Worm (Caenorhabditis elegans) whole organism, L2 larva: Measurements from ENCODE around the gene ZC15.1.

Source experiments
- C34F6.9 ChIP-seq: fragments of 150-350 bp; optimal IDR thresholded peaks from 2 replicates; lab custom pipeline; 2014; ENCODE audit warnings: missing biosample characterization, missing genetic modification characterization
- F13H6.1 ChIP-seq: sonication (generic microtip); optimal IDR thresholded peaks from 2 replicates; lab custom pipeline; 2016; ENCODE audit warnings: missing genetic modification characterization, missing compliant biosample characterization
- Y55F3AM.14 ChIP-seq: fragments of 200-800 bp; sonication (Bioruptor generic); optimal IDR thresholded peaks from 2 replicates; lab custom pipeline; 2018; ENCODE audit warnings: mild to moderate bottlenecking, missing genetic modification characterization, missing compliant biosample characterization
- ZK546.5 ChIP-seq: sonication (generic microtip); optimal IDR thresholded peaks from 2 replicates; lab custom pipeline; 2017; ENCODE audit warnings: missing biosample characterization, missing genetic modification characterization
- alr-1 ChIP-seq: fragments of 150-350 bp; optimal IDR thresholded peaks from 2 replicates; lab custom pipeline; 2014; ENCODE audit warnings: missing biosample characterization, missing genetic modification characterization
- aly-2 ChIP-seq: fragments of 150-350 bp; optimal IDR thresholded peaks from 2 replicates; lab custom pipeline; 2014; ENCODE audit warnings: missing biosample characterization, missing genetic modification characterization
- ceh-16 ChIP-seq: fragments of 150-350 bp; optimal IDR thresholded peaks from 2 replicates; lab custom pipeline; 2014; ENCODE audit warnings: missing biosample characterization, missing genetic modification characterization
- ceh-82 ChIP-seq: fragments of 150-350 bp; optimal IDR thresholded peaks from 2 replicates; lab custom pipeline; 2014; ENCODE audit warnings: missing biosample characterization, missing genetic modification characterization
- crh-2 ChIP-seq: sonication (generic microtip); optimal IDR thresholded peaks from 2 replicates; lab custom pipeline; 2017; ENCODE audit warnings: missing biosample characterization, missing genetic modification characterization
- egl-27 ChIP-seq: sonication (generic microtip); optimal IDR thresholded peaks from 3 replicates; lab custom pipeline; 2017; ENCODE audit warnings: missing biosample characterization, missing genetic modification reagents, missing genetic modification characterization
- elt-3 ChIP-seq: sonication (generic microtip); optimal IDR thresholded peaks from 2 replicates; lab custom pipeline; 2017; ENCODE audit warnings: missing biosample characterization, missing genetic modification characterization
- fos-1 ChIP-seq: fragments of 150-350 bp; optimal IDR thresholded peaks from 2 replicates; lab custom pipeline; 2014; ENCODE audit warnings: missing biosample characterization, missing genetic modification characterization
- lin-11 ChIP-seq: fragments of 150-350 bp; sonication (generic microtip); optimal IDR thresholded peaks from 2 replicates; lab custom pipeline; 2014; ENCODE audit warnings: missing biosample characterization, missing genetic modification characterization, inconsistent platforms, mixed read lengths
- lin-13 ChIP-seq: fragments of 150-350 bp; optimal IDR thresholded peaks from 2 replicates; lab custom pipeline; 2014; ENCODE audit warnings: missing biosample characterization, missing genetic modification reagents, missing genetic modification characterization
- lin-39 ChIP-seq: fragments of 150-350 bp; optimal IDR thresholded peaks from 2 replicates; lab custom pipeline; 2014; ENCODE audit warnings: missing biosample characterization, missing genetic modification reagents, missing genetic modification characterization
- lsy-2 ChIP-seq, 2 experiments: fragments of 150-350 bp in 1 of 2; sonication (generic microtip) in 1 of 2; optimal IDR thresholded peaks; 2 replicates each; lab custom pipeline; 2014 to 2017; ENCODE audit warnings: missing biosample characterization in 2 of 2, missing genetic modification characterization in 2 of 2
- nhr-11 ChIP-seq: fragments of 150-350 bp; optimal IDR thresholded peaks from 2 replicates; lab custom pipeline; 2014; ENCODE audit warnings: missing biosample characterization, missing genetic modification characterization
- nhr-21 ChIP-seq: fragments of 150-350 bp; optimal IDR thresholded peaks from 2 replicates; lab custom pipeline; 2014; ENCODE audit warnings: missing biosample characterization, missing genetic modification characterization
- nhr-23 ChIP-seq: fragments of 150-350 bp; optimal IDR thresholded peaks from 2 replicates; lab custom pipeline; 2014; ENCODE audit warnings: missing biosample characterization, missing genetic modification reagents, missing genetic modification characterization
- nhr-237 ChIP-seq: fragments of 150-350 bp; optimal IDR thresholded peaks from 2 replicates; lab custom pipeline; 2014; ENCODE audit warnings: missing biosample characterization, missing genetic modification characterization
- nhr-25 ChIP-seq: fragments of 150-350 bp; sonication (generic microtip); optimal IDR thresholded peaks from 3 replicates; lab custom pipeline; 2014; ENCODE audit warnings: missing biosample characterization, missing genetic modification characterization
- nhr-6 ChIP-seq: fragments of 150-350 bp; optimal IDR thresholded peaks from 2 replicates; lab custom pipeline; 2014; ENCODE audit warnings: missing biosample characterization, missing genetic modification characterization
- nhr-77 ChIP-seq: fragments of 150-350 bp; optimal IDR thresholded peaks from 2 replicates; lab custom pipeline; 2014; ENCODE audit warnings: missing biosample characterization, missing genetic modification characterization
- peb-1 ChIP-seq: fragments of 150-350 bp; optimal IDR thresholded peaks from 2 replicates; lab custom pipeline; 2014; ENCODE audit warnings: missing biosample characterization, missing genetic modification characterization
- sem-4 ChIP-seq: fragments of 150-350 bp; optimal IDR thresholded peaks from 2 replicates; lab custom pipeline; 2014; ENCODE audit warnings: missing biosample characterization, missing genetic modification reagents, missing genetic modification characterization
- sma-3 ChIP-seq: sonication (generic microtip); optimal IDR thresholded peaks from 2 replicates; lab custom pipeline; 2016; ENCODE audit warnings: missing genetic modification reagents, missing genetic modification characterization, missing compliant biosample characterization
- sma-9 ChIP-seq, 2 experiments: fragments of 150-350 bp in 1 of 2; sonication (generic microtip) in 1 of 2; optimal IDR thresholded peaks; 2 replicates each; lab custom pipeline; 2014 to 2016; ENCODE audit warnings: missing genetic modification characterization in 2 of 2, mild to moderate bottlenecking in 1 of 2, missing biosample characterization in 1 of 2, missing compliant biosample characterization in 1 of 2, missing genetic modification reagents in 1 of 2, moderate library complexity in 1 of 2
- unc-39 ChIP-seq: fragments of 150-350 bp; optimal IDR thresholded peaks from 2 replicates; lab custom pipeline; 2014; ENCODE audit warnings: missing biosample characterization, missing genetic modification characterization
- unc-62 ChIP-seq: fragments of 150-350 bp; optimal IDR thresholded peaks from 2 replicates; lab custom pipeline; 2014; ENCODE audit warnings: missing biosample characterization, missing genetic modification reagents, missing genetic modification characterization
- zag-1 ChIP-seq: fragments of 150-350 bp; optimal IDR thresholded peaks from 2 replicates; lab custom pipeline; 2014; ENCODE audit warnings: missing biosample characterization, missing genetic modification characterization
- ztf-11 ChIP-seq: sonication (generic microtip); optimal IDR thresholded peaks from 2 replicates; lab custom pipeline; 2017; ENCODE audit warnings: missing biosample characterization, missing genetic modification characterization
- ztf-4 ChIP-seq: fragments of 150-350 bp; optimal IDR thresholded peaks from 2 replicates; lab custom pipeline; 2014; ENCODE audit warnings: missing biosample characterization, missing genetic modification characterization

ZC15.1 gene

DNA sequence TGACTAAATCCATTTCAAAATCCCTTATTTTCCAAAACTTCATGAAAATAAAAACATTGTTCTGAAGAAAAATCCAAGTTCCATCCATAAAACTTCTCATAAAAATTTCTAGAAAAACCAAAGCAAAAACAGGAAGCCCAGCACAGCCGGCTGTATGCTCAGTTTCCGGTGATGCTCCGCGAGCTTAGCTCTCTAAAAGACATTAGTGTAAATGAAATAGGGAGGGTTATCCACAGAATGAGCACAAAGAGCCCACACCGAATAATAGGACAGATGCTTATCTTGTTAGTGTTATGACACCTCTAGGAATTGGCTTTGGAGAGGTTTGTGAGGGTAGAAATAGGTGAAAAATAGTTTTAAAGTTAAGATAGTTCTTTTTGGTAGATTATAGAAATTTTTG, 32.1 kb downstream of the ZC15.1 start:
- TF ChIP-seq peb-1 (tag; lab: Kevin White, UChicago): no peak
- TF ChIP-seq unc-39 (tag; lab: Kevin White, UChicago): no peak
- no peak for TF ChIP-seq unc-62
- TF ChIP-seq Y55F3AM.14 (GFP tag; lab: Kevin White, UChicago): no peak
- TF ChIP-seq sma-3: no peak
- TF ChIP-seq crh-2 (tag; lab: Kevin White, UChicago): no peak

DNA sequence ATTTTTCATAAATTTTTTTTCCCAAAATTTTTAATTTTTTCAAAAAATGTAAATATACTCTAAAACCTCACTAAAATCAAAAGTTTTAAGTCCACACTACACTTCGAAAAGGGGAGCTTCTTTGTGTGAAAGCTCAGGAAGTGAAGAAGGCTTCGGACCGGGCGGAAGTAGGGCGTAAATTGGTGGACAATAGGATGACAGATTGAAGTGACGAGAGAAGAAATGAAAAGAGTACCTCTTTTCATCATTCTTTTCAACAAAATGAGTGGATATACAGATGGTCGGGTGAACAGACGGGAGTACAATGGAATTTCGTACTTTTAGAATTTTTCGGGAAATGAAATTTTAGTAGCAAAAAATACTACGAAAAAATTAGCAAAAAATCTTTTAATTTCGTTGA, 33.0 kb downstream of the ZC15.1 start:
- no peak for TF ChIP-seq F13H6.1 (tag; lab: Kevin White, UChicago)
- TF ChIP-seq sma-9 (GFP tag; optimal IDR thresholded peaks at IDR 0.05; lab: Kevin White, UChicago): no peak
- TF ChIP-seq sma-9 (tag; optimal IDR thresholded peaks at IDR 0.05; lab: Kevin White, UChicago): no peak
- TF ChIP-seq ZK546.5 (tag; lab: Kevin White, UChicago): no peak
- TF ChIP-seq nhr-25 (tag; lab: Kevin White, UChicago): no peak
- TF ChIP-seq, all 48 proteins: peak for 0

DNA sequence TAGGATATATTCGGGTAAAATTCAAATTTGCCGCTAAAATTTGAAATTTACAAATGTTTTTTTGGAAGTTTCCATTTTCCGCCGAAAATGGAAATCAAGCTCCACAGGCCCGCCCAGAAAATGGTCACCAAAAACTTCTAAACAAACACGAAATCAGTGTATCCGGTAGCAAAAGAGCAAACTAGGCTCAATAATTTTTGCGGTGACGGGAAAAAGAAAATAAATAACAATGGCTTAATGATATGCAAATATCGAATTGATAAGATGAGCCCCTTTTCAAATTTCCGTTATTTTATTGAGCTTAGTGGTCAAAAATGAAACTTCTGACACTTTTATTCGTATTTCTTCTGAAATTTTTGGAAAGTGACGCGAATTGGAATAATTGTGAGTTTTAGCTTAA, 39.0 kb downstream of the ZC15.1 start, which contains the start of gene Y38H6A.3:
TSS of gene Y38H6A.3 (plus strand) at position 301 of the 400 bp plus-strand sequence.
- TF ChIP-seq lin-11 (tag; lab: Kevin White, UChicago): no peak
- no peak for TF ChIP-seq nhr-77 (tag; lab: Kevin White, UChicago)
- TF ChIP-seq peb-1 (tag; lab: Kevin White, UChicago): no peak
- no peak for TF ChIP-seq egl-27
- no peak for TF ChIP-seq lin-13 (GFP tag; lab: Kevin White, UChicago)
- no peak for TF ChIP-seq nhr-23

DNA sequence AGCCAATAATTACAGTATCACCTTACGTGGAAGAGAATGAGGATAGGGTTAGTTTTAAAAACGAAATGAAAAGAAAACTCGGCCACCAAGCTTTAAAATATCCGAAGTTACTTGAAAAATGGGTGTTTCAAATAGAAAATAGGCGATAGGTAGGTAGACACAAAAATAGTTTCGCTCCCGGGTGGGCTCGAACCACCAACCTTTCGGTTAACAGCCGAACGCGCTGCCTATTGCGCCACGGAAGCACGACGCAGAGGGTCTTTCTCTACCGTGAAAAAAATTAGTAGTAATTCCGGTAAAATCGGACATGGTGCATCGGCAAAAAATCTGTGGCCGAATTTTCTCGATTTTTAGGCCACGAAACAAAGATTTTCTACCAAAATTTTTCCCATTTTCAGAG, 41.7 kb downstream of the ZC15.1 start:
- TF ChIP-seq nhr-21 (tag; lab: Kevin White, UChicago) (no peak), C34F6.9 (no peak), ztf-4 (no peak), elt-3 (tag; lab: Kevin White, UChicago) (no peak), F13H6.1 (tag; lab: Kevin White, UChicago) (no peak), ceh-82 (no peak)

DNA sequence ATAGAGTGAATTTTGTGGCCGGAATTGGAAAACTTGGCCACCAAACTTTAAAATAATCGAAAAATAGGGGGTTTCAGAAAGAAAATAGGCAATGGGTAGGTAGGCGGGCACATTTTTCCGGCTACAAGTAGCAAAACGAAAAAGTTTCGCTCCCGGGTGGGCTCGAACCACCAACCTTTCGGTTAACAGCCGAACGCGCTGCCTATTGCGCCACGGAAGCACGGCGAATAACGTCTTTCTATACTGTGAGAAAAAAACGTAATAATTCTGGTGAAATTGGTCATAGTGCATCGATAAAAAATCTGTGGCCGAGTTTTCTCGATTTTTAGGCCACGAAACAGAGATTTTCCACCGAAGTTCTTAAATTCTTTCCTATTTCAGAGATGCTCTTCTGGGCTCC, 44.5 kb downstream of the ZC15.1 start:
- TF ChIP-seq lin-39 (tag; lab: Kevin White, UChicago) (no peak), alr-1 (tag; lab: Kevin White, UChicago) (no peak), C34F6.9 (no peak), sem-4 (tag; lab: Kevin White, UChicago) (no peak), lin-11 (tag; lab: Kevin White, UChicago) (no peak), F13H6.1 (tag; lab: Kevin White, UChicago) (no peak), peb-1 (tag; lab: Kevin White, UChicago) (no peak), ceh-16 (tag; lab: Kevin White, UChicago) (no peak), nhr-21 (tag; lab: Kevin White, UChicago) (no peak), fos-1 (tag; lab: Kevin White, UChicago) (no peak), nhr-77 (tag; lab: Kevin White, UChicago) (no peak), lsy-2 (tag; optimal IDR thresholded peaks at IDR 0.05; lab: Kevin White, UChicago) (no peak), egl-27 (no peak), aly-2 (tag; lab: Kevin White, UChicago) (no peak), zag-1 (tag; lab: Kevin White, UChicago) (no peak), nhr-237 (tag; lab: Kevin White, UChicago) (no peak), ztf-11 (tag; lab: Kevin White, UChicago) (no peak), unc-62 (no peak), nhr-6 (tag; lab: Kevin White, UChicago) (no peak), sma-9 (GFP tag; optimal IDR thresholded peaks at IDR 0.05; lab: Kevin White, UChicago) (no peak), sma-9 (tag; optimal IDR thresholded peaks at IDR 0.05; lab: Kevin White, UChicago) (no peak)

DNA sequence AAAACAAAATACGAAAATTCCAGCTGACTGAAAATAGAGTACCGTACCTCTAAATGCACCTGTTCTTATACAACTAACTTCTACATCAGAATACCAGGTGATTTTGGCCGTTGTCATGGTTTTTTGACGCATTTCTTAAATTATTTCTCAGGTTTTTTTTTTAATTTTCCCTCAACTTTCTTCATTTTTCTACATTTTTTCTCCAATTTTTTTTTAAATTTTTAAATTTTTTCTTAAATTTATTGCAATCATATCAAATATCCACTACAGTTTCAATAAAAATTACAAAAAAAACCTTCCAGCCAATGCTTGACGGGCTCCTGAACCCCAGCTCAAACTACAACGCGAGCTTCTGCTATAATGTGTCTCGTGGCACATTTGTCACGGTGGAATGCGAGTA, 45.3 kb downstream of the ZC15.1 start, which contains the start of gene K02E2.1:
TSS of gene K02E2.1 (plus strand) at position 301 of the 400 bp plus-strand sequence.
- TF ChIP-seq nhr-11 (tag; lab: Kevin White, UChicago) (no peak), fos-1 (tag; lab: Kevin White, UChicago) (no peak), Y55F3AM.14 (GFP tag; lab: Kevin White, UChicago) (no peak), sem-4 (tag; lab: Kevin White, UChicago) (no peak), ztf-11 (tag; lab: Kevin White, UChicago) (no peak), peb-1 (tag; lab: Kevin White, UChicago) (no peak)
